Worm (Caenorhabditis elegans) whole organism, L1 larva: ENCODE measurements around the gene mrpl-35.

Experiments used
- aha-1 ChIP-seq: fragments of 150-350 bp; optimal IDR thresholded peaks from 2 replicates; lab custom pipeline; 2014; ENCODE audit warnings: missing biosample characterization, missing genetic modification characterization
- aly-2 ChIP-seq: fragments of 150-350 bp; optimal IDR thresholded peaks from 2 replicates; lab custom pipeline; 2014; ENCODE audit warnings: missing biosample characterization, missing genetic modification characterization
- ama-1 ChIP-seq: fragments of 150-350 bp; optimal IDR thresholded peaks from 2 replicates; lab custom pipeline; 2014
- fkh-10 ChIP-seq: sonication (generic microtip); optimal IDR thresholded peaks from 2 replicates; lab custom pipeline; 2017; ENCODE audit warnings: missing biosample characterization, missing genetic modification reagents, missing genetic modification characterization
- fos-1 ChIP-seq: fragments of 150-350 bp; optimal IDR thresholded peaks from 2 replicates; lab custom pipeline; 2014; ENCODE audit warnings: missing biosample characterization, missing genetic modification characterization
- isw-1 ChIP-seq: fragments of 200-800 bp; sonication (Bioruptor generic); IDR thresholded peaks from 2 replicates; pipeline ENCODE4 v1.3.6; 2022; ENCODE audit warnings: missing genetic modification characterization, missing compliant biosample characterization
- jun-1 ChIP-seq: fragments of 150-350 bp; optimal IDR thresholded peaks from 2 replicates; lab custom pipeline; 2014; ENCODE audit warnings: missing biosample characterization, missing genetic modification reagents, missing genetic modification characterization
- mdl-1 ChIP-seq, 2 experiments: fragments of 150-350 bp; optimal IDR thresholded peaks; 2 replicates each; lab custom pipeline; 2014 to 2017; ENCODE audit warnings: missing biosample characterization in 2 of 2, missing genetic modification characterization in 2 of 2, inconsistent platforms in 1 of 2
- nhr-28 ChIP-seq: fragments of 150-350 bp; optimal IDR thresholded peaks from 2 replicates; lab custom pipeline; 2014; ENCODE audit warnings: missing biosample characterization, missing genetic modification characterization
- pag-3 ChIP-seq: sonication (generic microtip); optimal IDR thresholded peaks from 2 replicates; lab custom pipeline; 2017; ENCODE audit warnings: missing genetic modification characterization, mild to moderate bottlenecking, missing compliant biosample characterization, antibody characterized with exemption, borderline replicate concordance; ENCODE audit not compliant: insufficient read depth
- tlp-1 ChIP-seq: fragments of 150-350 bp; optimal IDR thresholded peaks from 2 replicates; lab custom pipeline; 2014; ENCODE audit warnings: missing biosample characterization, missing genetic modification characterization
- unc-130 ChIP-seq: fragments of 150-350 bp; optimal IDR thresholded peaks from 2 replicates; lab custom pipeline; 2017; ENCODE audit warnings: missing biosample characterization, missing genetic modification characterization, inconsistent platforms
- unc-62 ChIP-seq: fragments of 150-350 bp; optimal IDR thresholded peaks from 2 replicates; lab custom pipeline; 2014; ENCODE audit warnings: missing biosample characterization, missing genetic modification reagents, missing genetic modification characterization

DNA sequence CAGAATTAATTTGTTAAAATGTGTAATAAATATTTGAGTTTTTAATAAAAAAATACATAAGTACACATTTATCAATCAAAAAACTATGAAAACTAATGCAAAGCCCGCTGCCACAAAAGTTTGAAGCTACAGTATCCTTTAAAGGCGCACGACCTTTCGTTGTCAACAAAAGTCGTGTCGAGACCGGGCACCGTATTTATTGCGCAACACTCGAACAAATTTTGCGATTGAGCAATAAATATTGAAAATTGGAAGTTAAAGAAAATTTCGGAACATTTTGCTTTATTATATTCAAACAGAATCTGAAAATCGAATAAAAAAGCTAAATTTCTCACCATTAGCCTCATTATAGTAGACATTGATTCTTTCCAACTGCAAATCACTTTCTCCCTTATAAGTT lies 31.1 kb downstream of the mrpl-35 start:
- TF ChIP-seq fkh-10 (GFP tag; lab: Kevin White, UChicago) (no peak), jun-1 (tag; lab: Kevin White, UChicago) (no peak), mdl-1 (tag; optimal IDR thresholded peaks at IDR 0.05; lab: Kevin White, UChicago) (no peak), ama-1 (no peak), unc-62 (GFP tag; lab: Kevin White, UChicago) (no peak), isw-1 (GFP tag; lab: Robert Waterston, UW) (no peak), pag-3 (no peak), unc-130 (no peak), fos-1 (tag; lab: Kevin White, UChicago) (no peak), aly-2 (tag; lab: Kevin White, UChicago) (no peak), nhr-28 (tag; lab: Kevin White, UChicago) (no peak), tlp-1 (tag; lab: Kevin White, UChicago) (no peak), aha-1 (no peak)
